Fruit fly (Drosophila melanogaster) whole organism, embryonic: ENCODE results near the gene Ir93a.

Source experiments
- ATbp ChIP-seq: fragments of 200-800 bp; sonication (Bioruptor generic); optimal IDR thresholded peaks from 2 replicates; lab custom pipeline; 2017; ENCODE audit warnings: missing biosample characterization, mild to moderate bottlenecking, missing genetic modification characterization, missing genetic modification reagents
- Ada2b ChIP-seq: fragments of 200-800 bp; sonication (Bioruptor generic); IDR thresholded peaks from 2 replicates; pipeline ENCODE4 v1.3.6; 2022; ENCODE audit warnings: missing biosample characterization, missing genetic modification characterization
- CG1024 ChIP-seq: fragments of 200-800 bp; sonication (Bioruptor generic); IDR thresholded peaks from 2 replicates; pipeline ENCODE4 v1.3.6; 2022; ENCODE audit warnings: missing biosample characterization, missing genetic modification characterization
- CG12769 ChIP-seq: fragments of 200-800 bp; sonication (Bioruptor generic); optimal IDR thresholded peaks from 2 replicates; lab custom pipeline; 2019; ENCODE audit warnings: missing biosample characterization, mild to moderate bottlenecking, missing genetic modification characterization, moderate library complexity
- CG13296 ChIP-seq: fragments of 200-800 bp; sonication (Bioruptor generic); optimal IDR thresholded peaks from 3 replicates; lab custom pipeline; 2018; ENCODE audit warnings: missing biosample characterization, mild to moderate bottlenecking, missing genetic modification characterization
- CG15011 ChIP-seq: fragments of 200-800 bp; sonication (Bioruptor generic); optimal IDR thresholded peaks from 3 replicates; lab custom pipeline; 2018; ENCODE audit warnings: missing biosample characterization, mild to moderate bottlenecking, missing genetic modification characterization
- CG15269 ChIP-seq: fragments of 200-800 bp; sonication (Bioruptor generic); optimal IDR thresholded peaks from 2 replicates; lab custom pipeline; 2018; ENCODE audit warnings: missing biosample characterization, mild to moderate bottlenecking, missing genetic modification characterization, moderate library complexity
- CG1602 ChIP-seq: fragments of 200-800 bp; sonication (Bioruptor generic); optimal IDR thresholded peaks from 3 replicates; lab custom pipeline; 2016; ENCODE audit warnings: missing biosample characterization, missing genetic modification characterization
- CG3995 ChIP-seq: fragments of 200-800 bp; sonication (Bioruptor generic); optimal IDR thresholded peaks from 3 replicates; lab custom pipeline; 2016; ENCODE audit warnings: missing biosample characterization, missing genetic modification characterization
- CG7271 ChIP-seq: fragments of 200-800 bp; sonication (Bioruptor generic); optimal IDR thresholded peaks from 2 replicates; lab custom pipeline; 2018; ENCODE audit warnings: missing biosample characterization, mild to moderate bottlenecking, missing genetic modification characterization, moderate library complexity
- CG7839 ChIP-seq: fragments of 200-800 bp; sonication (Bioruptor generic); optimal IDR thresholded peaks from 3 replicates; lab custom pipeline; 2018; ENCODE audit warnings: missing biosample characterization, mild to moderate bottlenecking, missing genetic modification characterization, moderate library complexity
- CG8290 ChIP-seq, 3 experiments: fragments of 200-800 bp; sonication (Bioruptor generic); optimal IDR thresholded peaks; 2 replicates each; lab custom pipeline; 2016 to 2019; ENCODE audit warnings: missing biosample characterization in 3 of 3, missing genetic modification characterization in 3 of 3, mild to moderate bottlenecking in 2 of 3, moderate library complexity in 1 of 3
- Camta ChIP-seq: fragments of 200-800 bp; sonication (Bioruptor generic); optimal IDR thresholded peaks from 2 replicates; lab custom pipeline; 2016; ENCODE audit warnings: missing biosample characterization, missing genetic modification characterization
- Doc2 ChIP-seq: fragments of 200-800 bp; sonication (Bioruptor generic); IDR thresholded peaks from 2 replicates; pipeline ENCODE4 v1.3.6; 2022; ENCODE audit warnings: missing biosample characterization, missing genetic modification characterization
- Fer2 ChIP-seq: fragments of 200-800 bp; sonication (Bioruptor generic); optimal IDR thresholded peaks from 2 replicates; lab custom pipeline; 2018; ENCODE audit warnings: missing biosample characterization, mild to moderate bottlenecking, missing genetic modification characterization, moderate library complexity
- Hr3 ChIP-seq: fragments of 200-800 bp; sonication (Bioruptor generic); optimal IDR thresholded peaks from 3 replicates; lab custom pipeline; 2016; ENCODE audit warnings: missing biosample characterization, missing genetic modification characterization
- Jarid2 ChIP-seq: fragments of 200-800 bp; sonication (Bioruptor generic); optimal IDR thresholded peaks from 3 replicates; lab custom pipeline; 2017; ENCODE audit warnings: mild to moderate bottlenecking, missing biosample characterization, missing genetic modification reagents, missing genetic modification characterization
- MBD-R2 ChIP-seq: fragments of 200-800 bp; sonication (Bioruptor generic); IDR thresholded peaks from 2 replicates; pipeline ENCODE4 v1.3.6; 2022; ENCODE audit warnings: missing biosample characterization, missing genetic modification characterization
- NK7.1 ChIP-seq: fragments of 200-800 bp; sonication (Bioruptor generic); optimal IDR thresholded peaks from 3 replicates; lab custom pipeline; 2016; ENCODE audit warnings: missing biosample characterization, missing genetic modification characterization
- TFAM ChIP-seq: fragments of 200-800 bp; sonication (Bioruptor generic); optimal IDR thresholded peaks from 2 replicates; lab custom pipeline; 2017; ENCODE audit warnings: missing biosample characterization, missing genetic modification characterization, inconsistent platforms
- Usf ChIP-seq: fragments of 200-800 bp; sonication (Bioruptor generic); optimal IDR thresholded peaks from 2 replicates; lab custom pipeline; 2017; ENCODE audit warnings: missing genotype, missing biosample characterization, missing genetic modification characterization
- Vsx1 ChIP-seq: fragments of 200-800 bp; sonication (Bioruptor generic); optimal IDR thresholded peaks from 2 replicates; lab custom pipeline; 2017; ENCODE audit warnings: missing biosample characterization, mild to moderate bottlenecking, missing genetic modification characterization, missing genetic modification reagents
- Xrp1 ChIP-seq: fragments of 200-800 bp; sonication (Bioruptor generic); IDR thresholded peaks from 2 replicates; pipeline ENCODE4 v1.3.6; 2022; ENCODE audit warnings: missing biosample characterization, missing genetic modification characterization
- ase ChIP-seq: fragments of 200-800 bp; sonication (Bioruptor generic); IDR thresholded peaks from 3 replicates; pipeline ENCODE4 v1.3.6; 2022; ENCODE audit warnings: missing biosample characterization, missing genetic modification characterization
- ato ChIP-seq: fragments of 200-800 bp; sonication (Bioruptor generic); IDR thresholded peaks from 2 replicates; pipeline ENCODE4 v1.3.6; 2022; ENCODE audit warnings: missing biosample characterization, missing genetic modification characterization; ENCODE audit not compliant: partially characterized antibody
- az2 ChIP-seq: fragments of 200-800 bp; sonication (Bioruptor generic); optimal IDR thresholded peaks from 3 replicates; lab custom pipeline; 2016; ENCODE audit warnings: missing biosample characterization, missing genetic modification characterization
- caup ChIP-seq: fragments of 200-800 bp; sonication (Bioruptor generic); optimal IDR thresholded peaks from 3 replicates; lab custom pipeline; 2017; ENCODE audit warnings: missing biosample characterization, mild to moderate bottlenecking, missing genetic modification characterization, moderate library complexity; ENCODE audit not compliant: severe bottlenecking
- chinmo ChIP-seq: fragments of 200-800 bp; sonication (Bioruptor generic); IDR thresholded peaks from 4 replicates; pipeline ENCODE4 v1.3.6; 2022; ENCODE audit warnings: missing biosample characterization, missing genetic modification characterization; ENCODE audit not compliant: partially characterized antibody
- crc ChIP-seq: fragments of 200-800 bp; sonication (Bioruptor generic); optimal IDR thresholded peaks from 2 replicates; lab custom pipeline; 2016; ENCODE audit warnings: missing biosample characterization, missing genetic modification characterization
- dati ChIP-seq: fragments of 200-800 bp; sonication (Bioruptor generic); IDR thresholded peaks from 2 replicates; pipeline ENCODE4 v1.3.6; 2022; ENCODE audit warnings: missing biosample characterization, missing genetic modification characterization
- gfzf ChIP-seq: fragments of 200-800 bp; sonication (Bioruptor generic); optimal IDR thresholded peaks from 2 replicates; lab custom pipeline; 2016; ENCODE audit warnings: missing biosample characterization, mild to moderate bottlenecking, missing genetic modification characterization, moderate library complexity
- hb ChIP-seq: fragments of 200-800 bp; sonication (Bioruptor generic); IDR thresholded peaks from 3 replicates; pipeline ENCODE4 v1.3.6; 2022; ENCODE audit warnings: missing biosample characterization, missing genetic modification characterization; ENCODE audit not compliant: partially characterized antibody
- hkb ChIP-seq, 2 experiments: fragments of 200-800 bp in 1 of 2; fragments of >200 bp in 1 of 2; sonication (Bioruptor generic) in 1 of 2; IDR thresholded peaks in 1 of 2; optimal IDR thresholded peaks in 1 of 2; 2 replicates each; pipeline versions ENCODE4 v1.3.6 to Lab custom; 2017 to 2022; ENCODE audit warnings: missing biosample characterization in 1 of 2, missing genetic modification characterization in 1 of 2
- inv ChIP-seq: fragments of 200-800 bp; sonication (Bioruptor generic); IDR thresholded peaks from 2 replicates; pipeline ENCODE4 v1.3.6; 2022; ENCODE audit warnings: missing biosample characterization, missing genetic modification characterization; ENCODE audit not compliant: partially characterized antibody
- jigr1 ChIP-seq: fragments of 200-800 bp; sonication (Bioruptor generic); IDR thresholded peaks from 3 replicates; pipeline ENCODE4 v1.3.6; 2022; ENCODE audit warnings: missing biosample characterization, missing genetic modification characterization
- jumu ChIP-seq: fragments of 200-800 bp; sonication (Bioruptor generic); optimal IDR thresholded peaks from 3 replicates; lab custom pipeline; 2016; ENCODE audit warnings: missing biosample characterization, missing genetic modification characterization
- kah ChIP-seq: fragments of 200-800 bp; sonication (Bioruptor generic); optimal IDR thresholded peaks from 2 replicates; lab custom pipeline; 2018; ENCODE audit warnings: missing biosample characterization, mild to moderate bottlenecking, missing genetic modification characterization
- kay ChIP-seq: fragments of 200-800 bp; sonication (Bioruptor generic); optimal IDR thresholded peaks from 2 replicates; lab custom pipeline; 2016; ENCODE audit warnings: missing biosample characterization, missing genetic modification characterization
- knrl ChIP-seq: fragments of 200-800 bp; sonication (Bioruptor generic); IDR thresholded peaks from 3 replicates; pipeline ENCODE4 v1.3.6; 2022; ENCODE audit warnings: missing biosample characterization, missing genetic modification characterization; ENCODE audit not compliant: partially characterized antibody
- luna ChIP-seq: fragments of 200-800 bp; sonication (Bioruptor generic); optimal IDR thresholded peaks from 2 replicates; lab custom pipeline; 2016; ENCODE audit warnings: missing biosample characterization, missing genetic modification characterization
- nerfin-1 ChIP-seq: fragments of 200-800 bp; sonication (Bioruptor generic); optimal IDR thresholded peaks from 3 replicates; lab custom pipeline; 2019; ENCODE audit warnings: missing biosample characterization, mild to moderate bottlenecking, missing genetic modification characterization, moderate library complexity
- nom ChIP-seq: fragments of 200-800 bp; sonication (Bioruptor generic); optimal IDR thresholded peaks from 2 replicates; lab custom pipeline; 2017; ENCODE audit warnings: missing biosample characterization, missing genetic modification characterization, mild to moderate bottlenecking, moderate library complexity, missing genetic modification reagents
- odd ChIP-seq: fragments of 200-800 bp; sonication (Bioruptor generic); optimal IDR thresholded peaks from 2 replicates; lab custom pipeline; 2017; ENCODE audit warnings: missing biosample characterization, mild to moderate bottlenecking, missing genetic modification characterization
- pan ChIP-seq, 4 experiments: fragments of >200 bp in 3 of 4; fragments of 200-800 bp in 1 of 4; sonication (Bioruptor generic) in 1 of 4; optimal IDR thresholded peaks in 3 of 4; IDR thresholded peaks in 1 of 4; 2 replicates each; pipeline versions ENCODE4 v1.3.6 to Lab custom; 2017 to 2022; ENCODE audit warnings: missing biosample characterization in 2 of 4, missing genetic modification characterization in 2 of 4, mixed read lengths in 1 of 4
- repo ChIP-seq: fragments of 200-800 bp; sonication (Bioruptor generic); optimal IDR thresholded peaks from 2 replicates; lab custom pipeline; 2016; ENCODE audit warnings: missing biosample characterization, missing genetic modification characterization
- salm ChIP-seq: fragments of 200-800 bp; sonication (Bioruptor generic); optimal IDR thresholded peaks from 2 replicates; lab custom pipeline; 2018; ENCODE audit warnings: missing biosample characterization, mild to moderate bottlenecking, missing genetic modification characterization
- shn ChIP-seq: fragments of 200-800 bp; sonication (Bioruptor generic); optimal IDR thresholded peaks from 3 replicates; lab custom pipeline; 2016; ENCODE audit warnings: missing biosample characterization, missing genetic modification characterization
- tna ChIP-seq: fragments of 200-800 bp; sonication (Bioruptor generic); IDR thresholded peaks from 2 replicates; pipeline ENCODE4 v1.3.6; 2022; ENCODE audit warnings: missing biosample characterization, missing genetic modification characterization; ENCODE audit not compliant: partially characterized antibody
- tup ChIP-seq: fragments of 200-800 bp; sonication (Bioruptor generic); optimal IDR thresholded peaks from 2 replicates; lab custom pipeline; 2016; ENCODE audit warnings: missing biosample characterization, mild to moderate bottlenecking, missing genetic modification characterization, moderate library complexity

Ir93a gene

dm6 chr3R:20890920-20891319 is 31.2 kb upstream of the Ir93a start (continued):
- TF ChIP-seq Jarid2 (no peak), kay (GFP tag; lab: Kevin White, UChicago) (no peak), CG12769 (no peak), CG1024 (GFP tag; lab: Robert Waterston, UW) (no peak), luna (GFP tag; lab: Kevin White, UChicago) (no peak), CG7839 (tag; lab: Kevin White, UChicago) (no peak), crc (no peak), nerfin-1 (tag; lab: Kevin White, UChicago) (no peak), az2 (GFP tag; lab: Kevin White, UChicago) (no peak), CG15011 (GFP tag; lab: Kevin White, UChicago) (no peak), CG15269 (tag; lab: Kevin White, UChicago) (no peak), tna (GFP tag; lab: Robert Waterston, UW) (peak; percentile 14), Fer2 (tag; lab: Kevin White, UChicago) (no peak), Hr3 (no peak), CG1602 (GFP tag; lab: Kevin White, UChicago) (no peak), inv (GFP tag; lab: Robert Waterston, UW) (no peak; the same call in none of the 2 replicates), knrl (GFP tag; lab: Robert Waterston, UW) (peak; percentile 31; the same call in 2 of the 3 replicates), Xrp1 (GFP tag; lab: Robert Waterston, UW) (no peak), tup (GFP tag; lab: Kevin White, UChicago) (no peak), Camta (GFP tag; lab: Kevin White, UChicago) (no peak), CG13296 (no peak), Vsx1 (GFP tag; lab: Kevin White, UChicago) (no peak), odd (GFP tag; lab: Kevin White, UChicago) (no peak), nom (GFP tag; lab: Kevin White, UChicago) (no peak), ase (GFP tag; lab: Robert Waterston, UW) (no peak), hb (GFP tag; lab: Robert Waterston, UW) (peak; percentile 48; the same call in 1 of the 3 replicates), shn (no peak), CG3995 (GFP tag; lab: Kevin White, UChicago) (no peak), dati (no peak), Doc2 (GFP tag; lab: Robert Waterston, UW) (no peak), TFAM (GFP tag; lab: Kevin White, UChicago) (no peak), MBD-R2 (GFP tag; lab: Robert Waterston, UW) (no peak), kah (GFP tag; lab: Kevin White, UChicago) (no peak), Usf (no peak), chinmo (GFP tag; lab: Robert Waterston, UW) (0 out of 4 replicates have a peak, but pooled peaks have one; percentile 49), repo (no peak), caup (GFP tag; lab: Kevin White, UChicago) (no peak), CG7271 (tag; lab: Kevin White, UChicago) (no peak), CG8290 (GFP tag; optimal IDR thresholded peaks at IDR 0.05; lab: Kevin White, UChicago) (no peak), CG8290 (tag; optimal IDR thresholded peaks at IDR 0.05; lab: Kevin White, UChicago) (no peak), Ada2b (GFP tag; lab: Robert Waterston, UW) (no peak), hkb (optimal IDR thresholded peaks at IDR 0.05; lab: Kevin White, UChicago) (no peak), hkb (GFP tag; IDR thresholded peaks at IDR 0.05; lab: Robert Waterston, UW) (no peak), gfzf (no peak), jigr1 (GFP tag; lab: Robert Waterston, UW) (no peak), NK7.1 (no peak), pan (optimal IDR thresholded peaks at IDR 0.05; lab: Kevin White, UChicago) (no peak), pan (GFP tag; optimal IDR thresholded peaks at IDR 0.05 in 1 of 2, IDR thresholded peaks at IDR 0.05 in 1 of 2) (no peak), jumu (GFP tag; lab: Kevin White, UChicago) (no peak), salm (tag; lab: Kevin White, UChicago) (no peak), ATbp (no peak), ato (GFP tag; lab: Robert Waterston, UW) (peak; percentile 48)
